Fruit fly (Drosophila melanogaster): ENCODE results near the gene CG17270.

dm6 chr3R:20779545-20779944 is 39.2 kb downstream of the CG17270 start:
- TF ChIP-seq CTCF (optimal IDR thresholded peaks at IDR 0.05): no peak
- no peak for TF ChIP-seq CG8478 (optimal IDR thresholded peaks at IDR 0.05)
